Worm (Caenorhabditis elegans) whole organism, L4/young adult: ENCODE measurements around the gene F58H1.7.

Source experiments
- W03F9.2 ChIP-seq: fragments of 150-350 bp; optimal IDR thresholded peaks from 2 replicates; lab custom pipeline; 2014; ENCODE audit warnings: missing biosample characterization, missing genetic modification characterization
- dao-5 ChIP-seq: sonication (generic microtip); optimal IDR thresholded peaks from 2 replicates; lab custom pipeline; 2016; ENCODE audit warnings: missing genotype, missing genetic modification characterization, moderate library complexity, missing compliant biosample characterization
- him-1 ChIP-seq: sonication (generic microtip); optimal IDR thresholded peaks from 2 replicates; lab custom pipeline; 2016; ENCODE audit warnings: missing genotype, missing genetic modification reagents, missing genetic modification characterization, missing compliant biosample characterization

The F58H1.7 gene

ce11 chrV:11929046-11929590 lies 35.5 kb downstream of the F58H1.7 start, which contains the start of gene F58H1.2:
Gene F58H1.2, plus strand, starts transcription at chrV:11929096.
- no peak for TF ChIP-seq W03F9.2
- TF ChIP-seq him-1 (tag; lab: Kevin White, UChicago): no peak
- TF ChIP-seq dao-5: no peak

ce11 chrV:11927346-11927745 lies 37.3 kb downstream of the F58H1.7 start, which contains the start of gene osm-6:
Gene osm-6, minus strand, starts transcription at chrV:11927446.
- TF ChIP-seq him-1 (tag; lab: Kevin White, UChicago) (no peak), W03F9.2 (no peak), dao-5 (no peak)

- TF ChIP-seq W03F9.2: no peak
- TF ChIP-seq dao-5: no peak
- no peak for TF ChIP-seq him-1 (tag; lab: Kevin White, UChicago)
Observed at ce11 chrV:11921689-11922517, 42.7 kb downstream of the F58H1.7 start.

ce11 chrV:11921229-11921628 lies 43.4 kb downstream of the F58H1.7 start:
- TF ChIP-seq W03F9.2 (peak; percentile 41), him-1 (tag; lab: Kevin White, UChicago) (no peak), dao-5 (no peak)

ce11 chrV:11919639-11920038 lies 45.0 kb downstream of the F58H1.7 start:
- TF ChIP-seq W03F9.2 (no peak), him-1 (tag; lab: Kevin White, UChicago) (no peak), dao-5 (no peak)

- TF ChIP-seq dao-5 (no peak), him-1 (tag; lab: Kevin White, UChicago) (no peak), W03F9.2 (no peak)
Observed at ce11 chrV:11917186-11917585, 47.4 kb downstream of the F58H1.7 start, which contains the start of gene R31.2. Gene R31.2, plus strand, starts transcription at chrV:11917573.

- TF ChIP-seq him-1 (tag; lab: Kevin White, UChicago) (no peak), dao-5 (no peak), W03F9.2 (no peak)
Observed at ce11 chrV:11913283-11913682, 51.3 kb downstream of the F58H1.7 start.
